Worm (Caenorhabditis elegans) whole organism, L2 larva: ENCODE results near the gene rad-50.

Source experiments
- ZK546.5 ChIP-seq: sonication (generic microtip); optimal IDR thresholded peaks from 2 replicates; lab custom pipeline; 2017; ENCODE audit warnings: missing biosample characterization, missing genetic modification characterization
- egl-27 ChIP-seq: sonication (generic microtip); optimal IDR thresholded peaks from 3 replicates; lab custom pipeline; 2017; ENCODE audit warnings: missing biosample characterization, missing genetic modification reagents, missing genetic modification characterization
- lin-39 ChIP-seq: fragments of 150-350 bp; optimal IDR thresholded peaks from 2 replicates; lab custom pipeline; 2014; ENCODE audit warnings: missing biosample characterization, missing genetic modification reagents, missing genetic modification characterization
- lsy-2 ChIP-seq, 2 experiments: fragments of 150-350 bp in 1 of 2; sonication (generic microtip) in 1 of 2; optimal IDR thresholded peaks; 2 replicates each; lab custom pipeline; 2014 to 2017; ENCODE audit warnings: missing biosample characterization in 2 of 2, missing genetic modification characterization in 2 of 2
- snpc-4 ChIP-seq: fragments of 150-350 bp; optimal IDR thresholded peaks from 2 replicates; lab custom pipeline; 2014; ENCODE audit warnings: missing biosample characterization, missing genetic modification characterization
- unc-62 ChIP-seq: fragments of 150-350 bp; optimal IDR thresholded peaks from 2 replicates; lab custom pipeline; 2014; ENCODE audit warnings: missing biosample characterization, missing genetic modification reagents, missing genetic modification characterization
- ztf-11 ChIP-seq: sonication (generic microtip); optimal IDR thresholded peaks from 2 replicates; lab custom pipeline; 2017; ENCODE audit warnings: missing biosample characterization, missing genetic modification characterization

- no peak for TF ChIP-seq egl-27 (tag; lab: Kevin White, UChicago)
- TF ChIP-seq lsy-2 (tag; optimal IDR thresholded peaks at IDR 0.05; lab: Kevin White, UChicago): no peak
- TF ChIP-seq lin-39: no peak
- no peak for TF ChIP-seq unc-62
- TF ChIP-seq ZK546.5: no peak
- TF ChIP-seq ztf-11 (tag; lab: Kevin White, UChicago): no peak
- TF ChIP-seq snpc-4: no peak
Observed at ce11 chrV:12256398-12256797, 11.0 kb downstream of the rad-50 start, which contains the start of gene ugt-55.
